Worm (Caenorhabditis elegans) whole organism, L4 larva: ENCODE results near the gene srd-13.

Experiments
- F10B5.3 ChIP-seq: sonication (generic microtip); optimal IDR thresholded peaks from 2 replicates; lab custom pipeline; 2016; ENCODE audit warnings: mild to moderate bottlenecking, missing genetic modification characterization, missing compliant biosample characterization
- Y48G9A.11 ChIP-seq: fragments of 200-800 bp; sonication (Bioruptor generic); IDR thresholded peaks from 2 replicates; pipeline ENCODE4 v1.3.6; 2022; ENCODE audit warnings: missing genetic modification reagents, missing genetic modification characterization, missing compliant biosample characterization
- ZK337.2 ChIP-seq: fragments of 200-800 bp; sonication (Bioruptor generic); IDR thresholded peaks from 2 replicates; pipeline ENCODE4 v1.3.6; 2022; ENCODE audit warnings: missing genetic modification reagents, missing genetic modification characterization, missing compliant biosample characterization
- ZK546.5 ChIP-seq, 2 experiments: sonication (generic microtip); optimal IDR thresholded peaks; 2 replicates each; lab custom pipeline; 2017; ENCODE audit warnings: missing biosample characterization in 2 of 2, missing genetic modification characterization in 2 of 2
- arid-1 ChIP-seq: fragments of 200-800 bp; sonication (Bioruptor generic); conservative IDR thresholded peaks from 2 replicates; pipeline ENCODE4 v1.3.6; 2022; ENCODE audit warnings: missing genetic modification reagents, missing genetic modification characterization, missing compliant biosample characterization
- daf-16 ChIP-seq, 3 experiments: sonication (generic microtip); optimal IDR thresholded peaks; 2 replicates each; lab custom pipeline; 2016 to 2017; ENCODE audit warnings: missing genetic modification characterization in 3 of 3, missing genetic modification reagents in 3 of 3, mild to moderate bottlenecking in 2 of 3, missing compliant biosample characterization in 2 of 3, missing biosample characterization in 1 of 3, moderate library complexity in 1 of 3
- daf-19 ChIP-seq: fragments of 200-800 bp; sonication (Bioruptor generic); conservative IDR thresholded peaks from 2 replicates; pipeline ENCODE4 v1.3.6; 2022; ENCODE audit warnings: missing genetic modification characterization, missing compliant biosample characterization
- daf-8 ChIP-seq: fragments of 200-800 bp; sonication (Bioruptor generic); IDR thresholded peaks from 2 replicates; pipeline ENCODE4 v1.3.6; 2022; ENCODE audit warnings: missing genetic modification characterization, missing compliant biosample characterization
- dmd-6 ChIP-seq: fragments of 200-800 bp; sonication (Bioruptor generic); IDR thresholded peaks from 2 replicates; pipeline ENCODE4 v1.3.6; 2022; ENCODE audit warnings: missing genetic modification reagents, missing genetic modification characterization, missing compliant biosample characterization
- dve-1 ChIP-seq: sonication (generic microtip); optimal IDR thresholded peaks from 2 replicates; lab custom pipeline; 2017; ENCODE audit warnings: antibody characterized with exemption, mild to moderate bottlenecking, missing genetic modification characterization, missing compliant biosample characterization; ENCODE audit not compliant: insufficient read depth
- egl-43 ChIP-seq: fragments of 200-800 bp; sonication (Bioruptor generic); IDR thresholded peaks from 2 replicates; pipeline ENCODE4 v1.3.6; 2022; ENCODE audit warnings: missing genetic modification reagents, missing genetic modification characterization, missing compliant biosample characterization
- fos-1 ChIP-seq: fragments of 150-350 bp; optimal IDR thresholded peaks from 2 replicates; lab custom pipeline; 2014; ENCODE audit warnings: missing biosample characterization, missing genetic modification characterization
- hlh-11 ChIP-seq: fragments of 200-800 bp; sonication (Bioruptor generic); optimal IDR thresholded peaks from 2 replicates; lab custom pipeline; 2018; ENCODE audit warnings: mild to moderate bottlenecking, missing genetic modification characterization, missing compliant biosample characterization
- hlh-30 ChIP-seq: sonication (generic microtip); optimal IDR thresholded peaks from 2 replicates; lab custom pipeline; 2017; ENCODE audit warnings: antibody characterized with exemption, mild to moderate bottlenecking, missing genetic modification characterization, missing compliant biosample characterization; ENCODE audit not compliant: insufficient read depth
- hmg-1.1 ChIP-seq: fragments of 200-800 bp; sonication (Bioruptor generic); IDR thresholded peaks from 2 replicates; pipeline ENCODE4 v1.3.6; 2022; ENCODE audit warnings: missing genetic modification reagents, missing genetic modification characterization, missing compliant biosample characterization
- lin-1 ChIP-seq: fragments of 200-800 bp; sonication (Bioruptor generic); IDR thresholded peaks from 2 replicates; pipeline ENCODE4 v1.3.6; 2022; ENCODE audit warnings: missing genetic modification reagents, missing genetic modification characterization, missing compliant biosample characterization
- lin-13 ChIP-seq: fragments of 150-350 bp; optimal IDR thresholded peaks from 2 replicates; lab custom pipeline; 2014; ENCODE audit warnings: missing biosample characterization, missing genetic modification reagents, missing genetic modification characterization
- lin-15B ChIP-seq: fragments of 150-350 bp; sonication (generic microtip); optimal IDR thresholded peaks from 3 replicates; lab custom pipeline; 2014; ENCODE audit warnings: missing biosample characterization, missing genetic modification characterization
- lin-29 ChIP-seq: fragments of 200-800 bp; sonication (Bioruptor generic); IDR thresholded peaks from 2 replicates; pipeline ENCODE4 v1.3.6; 2022; ENCODE audit warnings: missing genetic modification reagents, missing genetic modification characterization, missing compliant biosample characterization
- lin-38 ChIP-seq: fragments of 200-800 bp; sonication (Bioruptor generic); IDR thresholded peaks from 2 replicates; pipeline ENCODE4 v1.3.6; 2022; ENCODE audit warnings: missing genetic modification reagents, missing genetic modification characterization, missing compliant biosample characterization
- lir-3 ChIP-seq: sonication (generic microtip); optimal IDR thresholded peaks from 2 replicates; lab custom pipeline; 2016; ENCODE audit warnings: mild to moderate bottlenecking, missing genetic modification characterization, missing compliant biosample characterization
- mdt-29 ChIP-seq: fragments of 200-800 bp; sonication (Bioruptor generic); IDR thresholded peaks from 2 replicates; pipeline ENCODE4 v1.3.6; 2022; ENCODE audit warnings: missing genetic modification reagents, missing genetic modification characterization, missing compliant biosample characterization
- nhr-102 ChIP-seq: sonication (generic microtip); optimal IDR thresholded peaks from 2 replicates; lab custom pipeline; 2016; ENCODE audit warnings: mild to moderate bottlenecking, missing genetic modification characterization, moderate library complexity, missing compliant biosample characterization
- nhr-28 ChIP-seq: fragments of 150-350 bp; optimal IDR thresholded peaks from 2 replicates; lab custom pipeline; 2014; ENCODE audit warnings: missing biosample characterization, missing genetic modification characterization
- pqm-1 ChIP-seq: sonication (generic microtip); optimal IDR thresholded peaks from 2 replicates; lab custom pipeline; 2017; ENCODE audit warnings: missing biosample characterization, missing genetic modification characterization
- rbr-2 ChIP-seq: sonication (generic microtip); optimal IDR thresholded peaks from 2 replicates; lab custom pipeline; 2016; ENCODE audit warnings: missing genotype, missing genetic modification characterization, missing compliant biosample characterization
- sdz-12 ChIP-seq: fragments of 200-800 bp; sonication (Bioruptor generic); optimal IDR thresholded peaks from 2 replicates; lab custom pipeline; 2018; ENCODE audit warnings: mild to moderate bottlenecking, missing genetic modification characterization, missing compliant biosample characterization
- skn-1 ChIP-seq: fragments of 150-350 bp; optimal IDR thresholded peaks from 2 replicates; lab custom pipeline; 2014; ENCODE audit warnings: missing biosample characterization, missing genetic modification characterization
- snpc-1.2 ChIP-seq: fragments of 200-800 bp; sonication (Bioruptor generic); IDR thresholded peaks from 2 replicates; pipeline ENCODE4 v1.3.6; 2022; ENCODE audit warnings: missing genetic modification reagents, missing genetic modification characterization, missing compliant biosample characterization
- spr-1 ChIP-seq: sonication (generic microtip); optimal IDR thresholded peaks from 2 replicates; lab custom pipeline; 2016; ENCODE audit warnings: mild to moderate bottlenecking, missing genetic modification characterization, missing compliant biosample characterization
- tag-97 ChIP-seq: fragments of 200-800 bp; sonication (Bioruptor generic); IDR thresholded peaks from 2 replicates; pipeline ENCODE4 v1.3.6; 2022; ENCODE audit warnings: missing genetic modification characterization, missing compliant biosample characterization
- unc-130 ChIP-seq: sonication (generic microtip); optimal IDR thresholded peaks from 2 replicates; lab custom pipeline; 2016; ENCODE audit warnings: missing genetic modification reagents, missing genetic modification characterization, missing compliant biosample characterization
- zfp-3 ChIP-seq: fragments of 200-800 bp; sonication (Bioruptor generic); conservative IDR thresholded peaks from 2 replicates; pipeline ENCODE4 v1.3.6; 2022; ENCODE audit warnings: missing genetic modification reagents, missing genetic modification characterization, missing compliant biosample characterization
- zip-11 ChIP-seq: fragments of 200-800 bp; sonication (Bioruptor generic); IDR thresholded peaks from 2 replicates; pipeline ENCODE4 v1.3.6; 2022; ENCODE audit warnings: missing genetic modification characterization, missing compliant biosample characterization
- zip-2 ChIP-seq: fragments of 150-350 bp; optimal IDR thresholded peaks from 2 replicates; lab custom pipeline; 2014; ENCODE audit warnings: missing biosample characterization, missing genetic modification characterization
- ztf-7 ChIP-seq: fragments of 150-350 bp; optimal IDR thresholded peaks from 2 replicates; lab custom pipeline; 2014; ENCODE audit warnings: missing biosample characterization, missing genetic modification characterization

srd-13 gene

ce11 chrIV:5667191-5667590 lies 31.7 kb upstream of the srd-13 start (continued):
- TF ChIP-seq nhr-102 (tag; lab: Kevin White, UChicago) = no peak
- TF ChIP-seq mdt-29 (GFP tag; lab: Robert Waterston, UW) = no peak
- TF ChIP-seq lin-29 (GFP tag; lab: Robert Waterston, UW) = no peak
- no peak for TF ChIP-seq spr-1 (tag; lab: Kevin White, UChicago)
- no peak for TF ChIP-seq lin-15B (tag; lab: Kevin White, UChicago)
- no peak for TF ChIP-seq F10B5.3 (tag; lab: Kevin White, UChicago)
- no peak for TF ChIP-seq arid-1
- no peak for TF ChIP-seq zip-11
- TF ChIP-seq daf-19 (GFP tag; lab: Robert Waterston, UW) = no peak
- TF ChIP-seq skn-1 (tag; lab: Kevin White, UChicago) = no peak
- TF ChIP-seq unc-130 (GFP tag; lab: Kevin White, UChicago) = no peak
- no peak for TF ChIP-seq lin-38 (GFP tag; lab: Robert Waterston, UW)
- peak in 1 of 2 experiments; percentile 86 for TF ChIP-seq daf-16 (GFP tag; optimal IDR thresholded peaks at IDR 0.05; lab: Kevin White, UChicago)
- peak; percentile 88 for TF ChIP-seq daf-16 (tag; optimal IDR thresholded peaks at IDR 0.05; lab: Kevin White, UChicago)
- peak; percentile 42 for TF ChIP-seq ztf-7
- no peak for TF ChIP-seq ZK337.2 (GFP tag; lab: Robert Waterston, UW)
- no peak for TF ChIP-seq sdz-12 (GFP tag; lab: Kevin White, UChicago)
- TF ChIP-seq rbr-2 (tag; lab: Kevin White, UChicago) = peak; percentile 5
- no peak for TF ChIP-seq egl-43
- no peak for TF ChIP-seq fos-1
- no peak for TF ChIP-seq zfp-3
- no peak for TF ChIP-seq ZK546.5 (tag; optimal IDR thresholded peaks at IDR 0.05; lab: Kevin White, UChicago)

ce11 chrIV:5666115-5667028 lies 30.9 kb upstream of the srd-13 start:
- TF ChIP-seq pqm-1 (tag; lab: Kevin White, UChicago) = peak; percentile 15
- TF ChIP-seq zip-2 (tag; lab: Kevin White, UChicago) = peak; percentile 1
- TF ChIP-seq dve-1 (tag; lab: Kevin White, UChicago) = peak; percentile 93
- peak; percentile 58 for TF ChIP-seq hlh-30 (tag; lab: Kevin White, UChicago)
- TF ChIP-seq lin-13 (GFP tag; lab: Kevin White, UChicago) = peak; percentile 17
- TF ChIP-seq daf-16 (GFP tag; optimal IDR thresholded peaks at IDR 0.05; lab: Kevin White, UChicago) = peak in 1 of 2 experiments; percentile 82
- TF ChIP-seq daf-16 (tag; optimal IDR thresholded peaks at IDR 0.05; lab: Kevin White, UChicago) = peak; percentile 79
- no peak for TF ChIP-seq daf-8
- TF ChIP-seq tag-97 (GFP tag; lab: Robert Waterston, UW) = no peak
- 0 out of 2 replicates have a peak, but pooled peaks have one; percentile 14 for TF ChIP-seq lin-1 (GFP tag; lab: Robert Waterston, UW)
- TF ChIP-seq lir-3 (tag; lab: Kevin White, UChicago) = no peak
- TF ChIP-seq snpc-1.2 (GFP tag; lab: Robert Waterston, UW) = peak; percentile 87
- peak; percentile 98 for TF ChIP-seq Y48G9A.11
- peak; percentile 84 for TF ChIP-seq dmd-6
- TF ChIP-seq nhr-28 (tag; lab: Kevin White, UChicago) = peak; percentile 29
- peak; percentile 73 for TF ChIP-seq hlh-11
- no peak for TF ChIP-seq hmg-1.1 (GFP tag; lab: Robert Waterston, UW)
